Worm (Caenorhabditis elegans): Measurements from ENCODE around the gene asd-1.
A peak's percentile ranks its signal among the peaks of the same experiment; 100 is the strongest.

Gene asd-1

ce11 chrIII:4232811-4233269 lies 35.8 kb downstream of the asd-1 start, which contains the start of gene nhr-20:
nhr-20 (minus strand) TSS chrIII:4233219.
- TF ChIP-seq lsy-2 (tag; optimal IDR thresholded peaks at IDR 0.05) (no peak), aha-1 (tag) (peak; percentile 90), dmd-9 (GFP tag; IDR thresholded peaks at IDR 0.05) (no peak)

DNA sequence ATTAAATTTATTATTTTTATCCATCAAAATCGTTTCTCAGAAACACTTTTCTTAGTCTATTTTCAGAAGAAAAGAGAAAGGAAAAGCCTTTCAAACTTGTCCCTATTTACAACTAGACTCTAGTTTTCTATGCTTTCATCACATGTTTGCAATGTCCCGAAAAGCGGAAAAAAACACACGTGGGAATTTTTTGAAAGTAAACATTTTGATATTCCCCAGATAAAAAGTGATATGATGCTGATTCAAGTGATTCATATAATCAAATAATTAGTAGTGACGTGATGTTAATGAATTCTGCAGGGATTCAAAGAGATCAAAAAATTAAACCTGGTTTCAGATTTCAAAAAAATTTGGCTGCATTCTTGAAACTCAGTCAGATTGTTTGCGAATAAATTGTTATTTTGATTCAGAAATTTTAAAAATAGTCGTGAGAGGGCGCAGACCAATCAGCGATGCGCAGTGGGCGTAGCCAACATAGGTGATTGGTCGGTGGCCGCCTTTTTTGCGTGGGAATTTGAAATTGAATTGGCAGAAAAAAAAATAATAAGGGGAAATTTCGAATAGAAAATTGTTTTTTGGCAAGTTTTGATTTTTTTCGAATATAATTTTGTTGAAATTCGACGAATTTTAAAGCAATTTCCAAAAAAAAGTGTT lies 37.7 kb downstream of the asd-1 start:
- TF ChIP-seq cey-2 (tag; optimal IDR thresholded peaks at IDR 0.05; ENCODE audit: borderline replicate concordance, insufficient read depth) (no peak), vab-7 (GFP tag; IDR thresholded peaks at IDR 0.05) (no peak), dmd-6 (GFP tag; IDR thresholded peaks at IDR 0.05) (no peak), nhr-6 (tag; optimal IDR thresholded peaks at IDR 0.05) (no peak), php-3 (GFP tag; IDR thresholded peaks at IDR 0.05) (no peak), unc-62 (GFP tag; optimal IDR thresholded peaks at IDR 0.05 in 1 of 2) (no peak), unc-62 (tag; optimal IDR thresholded peaks at IDR 0.05) (no peak), ctbp-1 (GFP tag; IDR thresholded peaks at IDR 0.05) (no peak), nhr-76 (tag; optimal IDR thresholded peaks at IDR 0.05) (no peak), pha-4 (GFP tag; IDR thresholded peaks at IDR 0.05) (no peak), pha-4 (tag; optimal IDR thresholded peaks at IDR 0.05) (no peak), lsy-2 (tag; optimal IDR thresholded peaks at IDR 0.05) (no peak), pqm-1 (tag; optimal IDR thresholded peaks at IDR 0.05) (no peak), D1046.2 (GFP tag; IDR thresholded peaks at IDR 0.05) (no peak), daf-19 (GFP tag; conservative IDR thresholded peaks at IDR 0.05) (no peak), madf-9 (GFP tag; conservative IDR thresholded peaks at IDR 0.05) (no peak)

ce11 chrIII:4236178-4236577 lies 39.1 kb downstream of the asd-1 start:
- TF ChIP-seq fkh-10 (GFP tag; optimal IDR thresholded peaks at IDR 0.05), result no peak
- no peak for TF ChIP-seq zfp-2 (tag; optimal IDR thresholded peaks at IDR 0.05)
- no peak for TF ChIP-seq unc-130 (GFP tag; optimal IDR thresholded peaks at IDR 0.05)
- no peak for TF ChIP-seq nhr-76 (tag; optimal IDR thresholded peaks at IDR 0.05)
- no peak for TF ChIP-seq dpl-1 (GFP tag; optimal IDR thresholded peaks at IDR 0.05)
- peak; percentile 26 for TF ChIP-seq hlh-30 (tag; optimal IDR thresholded peaks at IDR 0.05; ENCODE audit: insufficient read depth)
- no peak for TF ChIP-seq snpc-1.2 (GFP tag; IDR thresholded peaks at IDR 0.05)
- no peak for TF ChIP-seq duxl-1 (tag; optimal IDR thresholded peaks at IDR 0.05; ENCODE audit: poor library complexity)
- no peak for TF ChIP-seq saeg-2 (GFP tag; IDR thresholded peaks at IDR 0.05)
- no peak for TF ChIP-seq snpc-4 (tag; optimal IDR thresholded peaks at IDR 0.05)
- TF ChIP-seq lin-39 (tag; optimal IDR thresholded peaks at IDR 0.05), result no peak
- no peak for TF ChIP-seq egl-27 (tag; optimal IDR thresholded peaks at IDR 0.05)
- TF ChIP-seq unc-62 (GFP tag; optimal IDR thresholded peaks at IDR 0.05 in 1 of 2), result peak in 1 of 2 experiments; percentile 62
- no peak for TF ChIP-seq unc-62 (tag; optimal IDR thresholded peaks at IDR 0.05)
- TF ChIP-seq Y48G9A.11 (GFP tag; IDR thresholded peaks at IDR 0.05), result no peak
- no peak for TF ChIP-seq ceh-44 (GFP tag; IDR thresholded peaks at IDR 0.05)
- no peak for TF ChIP-seq nhr-111 (GFP tag; optimal IDR thresholded peaks at IDR 0.05)
- TF ChIP-seq daf-12 (tag; optimal IDR thresholded peaks at IDR 0.05), result no peak
- peak in 1 of 2 experiments; percentile 36 for TF ChIP-seq mdl-1 (tag; optimal IDR thresholded peaks at IDR 0.05)
- no peak for TF ChIP-seq dmd-8 (GFP tag; IDR thresholded peaks at IDR 0.05)
- no peak for TF ChIP-seq ceh-62 (tag; optimal IDR thresholded peaks at IDR 0.05)
- 0 out of 2 replicates have a peak, but pooled peaks have one; percentile 40 for TF ChIP-seq ctbp-1 (GFP tag; IDR thresholded peaks at IDR 0.05)
- TF ChIP-seq spr-3 (GFP tag; optimal IDR thresholded peaks at IDR 0.05), result no peak
- TF ChIP-seq aly-2 (tag; optimal IDR thresholded peaks at IDR 0.05), result no peak
- no peak for TF ChIP-seq ZK337.2 (GFP tag; IDR thresholded peaks at IDR 0.05)
- TF ChIP-seq ZK546.5 (tag; optimal IDR thresholded peaks at IDR 0.05), result no peak
- peak; percentile 50 for TF ChIP-seq nhr-11 (tag; optimal IDR thresholded peaks at IDR 0.05)
- peak in 1 of 2 experiments; percentile 31 for TF ChIP-seq lsy-2 (tag; optimal IDR thresholded peaks at IDR 0.05)
- TF ChIP-seq nhr-237 (tag; optimal IDR thresholded peaks at IDR 0.05), result no peak
- no peak for TF ChIP-seq fos-1 (tag; optimal IDR thresholded peaks at IDR 0.05)
- TF ChIP-seq nhr-48 (tag; optimal IDR thresholded peaks at IDR 0.05), result peak; percentile 64
- no peak for TF ChIP-seq D1046.2 (GFP tag; IDR thresholded peaks at IDR 0.05)
- TF ChIP-seq R02D3.7 (tag; optimal IDR thresholded peaks at IDR 0.05), result no peak
- peak; percentile 40 for TF ChIP-seq dmd-6 (GFP tag; IDR thresholded peaks at IDR 0.05)
- no peak for TF ChIP-seq lin-38 (GFP tag; IDR thresholded peaks at IDR 0.05)
- TF ChIP-seq nhr-10 (tag; optimal IDR thresholded peaks at IDR 0.05), result no peak
